Worm (Caenorhabditis elegans) whole organism, L4 larva: Measurements from ENCODE around the gene lir-1.
A peak's percentile ranks its signal among the peaks of the same experiment; 100 is the strongest.

ENCODE experiments used
- Y5F2A.4 ChIP-seq: fragments of 200-800 bp; sonication (Bioruptor generic); optimal IDR thresholded peaks from 2 replicates; lab custom pipeline; 2018; ENCODE audit warnings: mild to moderate bottlenecking, missing genetic modification characterization, missing compliant biosample characterization
- ZK337.2 ChIP-seq: fragments of 200-800 bp; sonication (Bioruptor generic); IDR thresholded peaks from 2 replicates; pipeline ENCODE4 v1.3.6; 2022; ENCODE audit warnings: missing genetic modification reagents, missing genetic modification characterization, missing compliant biosample characterization
- arid-1 ChIP-seq: fragments of 200-800 bp; sonication (Bioruptor generic); conservative IDR thresholded peaks from 2 replicates; pipeline ENCODE4 v1.3.6; 2022; ENCODE audit warnings: missing genetic modification reagents, missing genetic modification characterization, missing compliant biosample characterization
- ceh-20 ChIP-seq: fragments of 200-800 bp; sonication (Bioruptor generic); IDR thresholded peaks from 2 replicates; pipeline ENCODE4 v1.3.6; 2022; ENCODE audit warnings: missing genetic modification reagents, missing genetic modification characterization, missing compliant biosample characterization
- ceh-28 ChIP-seq: fragments of 150-350 bp; optimal IDR thresholded peaks from 2 replicates; lab custom pipeline; 2014; ENCODE audit warnings: missing biosample characterization, missing genetic modification reagents, missing genetic modification characterization
- ceh-32 ChIP-seq: sonication (generic microtip); optimal IDR thresholded peaks from 2 replicates; lab custom pipeline; 2016; ENCODE audit warnings: mild to moderate bottlenecking, missing genetic modification characterization, missing compliant biosample characterization; ENCODE audit not compliant: poor library complexity
- ceh-82 ChIP-seq: sonication (generic microtip); optimal IDR thresholded peaks from 2 replicates; lab custom pipeline; 2017; ENCODE audit warnings: missing biosample characterization, missing genetic modification characterization
- cey-2 ChIP-seq: sonication (generic microtip); optimal IDR thresholded peaks from 3 replicates; lab custom pipeline; 2017; ENCODE audit warnings: missing genetic modification characterization, mild to moderate bottlenecking, missing compliant biosample characterization, antibody characterized with exemption, borderline replicate concordance; ENCODE audit not compliant: insufficient read depth
- ctbp-1 ChIP-seq: fragments of 200-800 bp; sonication (Bioruptor generic); IDR thresholded peaks from 2 replicates; pipeline ENCODE4 v1.3.6; 2022; ENCODE audit warnings: missing genetic modification reagents, missing genetic modification characterization, missing compliant biosample characterization
- daf-16 ChIP-seq, 3 experiments: sonication (generic microtip); optimal IDR thresholded peaks; 2 replicates each; lab custom pipeline; 2016 to 2017; ENCODE audit warnings: missing genetic modification characterization in 3 of 3, missing genetic modification reagents in 3 of 3, mild to moderate bottlenecking in 2 of 3, missing compliant biosample characterization in 2 of 3, missing biosample characterization in 1 of 3, moderate library complexity in 1 of 3
- daf-8 ChIP-seq: fragments of 200-800 bp; sonication (Bioruptor generic); IDR thresholded peaks from 2 replicates; pipeline ENCODE4 v1.3.6; 2022; ENCODE audit warnings: missing genetic modification characterization, missing compliant biosample characterization
- dmd-6 ChIP-seq: fragments of 200-800 bp; sonication (Bioruptor generic); IDR thresholded peaks from 2 replicates; pipeline ENCODE4 v1.3.6; 2022; ENCODE audit warnings: missing genetic modification reagents, missing genetic modification characterization, missing compliant biosample characterization
- dmd-9 ChIP-seq: fragments of 200-800 bp; sonication (Bioruptor generic); IDR thresholded peaks from 2 replicates; pipeline ENCODE4 v1.3.6; 2022; ENCODE audit warnings: missing genetic modification reagents, missing genetic modification characterization, missing compliant biosample characterization
- dve-1 ChIP-seq: sonication (generic microtip); optimal IDR thresholded peaks from 2 replicates; lab custom pipeline; 2017; ENCODE audit warnings: antibody characterized with exemption, mild to moderate bottlenecking, missing genetic modification characterization, missing compliant biosample characterization; ENCODE audit not compliant: insufficient read depth
- hlh-11 ChIP-seq: fragments of 200-800 bp; sonication (Bioruptor generic); optimal IDR thresholded peaks from 2 replicates; lab custom pipeline; 2018; ENCODE audit warnings: mild to moderate bottlenecking, missing genetic modification characterization, missing compliant biosample characterization
- jun-1 ChIP-seq: fragments of 150-350 bp; optimal IDR thresholded peaks from 2 replicates; lab custom pipeline; 2014; ENCODE audit warnings: missing biosample characterization, missing genetic modification reagents, missing genetic modification characterization
- lin-1 ChIP-seq: fragments of 200-800 bp; sonication (Bioruptor generic); IDR thresholded peaks from 2 replicates; pipeline ENCODE4 v1.3.6; 2022; ENCODE audit warnings: missing genetic modification reagents, missing genetic modification characterization, missing compliant biosample characterization
- lin-13 ChIP-seq: fragments of 150-350 bp; optimal IDR thresholded peaks from 2 replicates; lab custom pipeline; 2014; ENCODE audit warnings: missing biosample characterization, missing genetic modification reagents, missing genetic modification characterization
- lin-38 ChIP-seq: fragments of 200-800 bp; sonication (Bioruptor generic); IDR thresholded peaks from 2 replicates; pipeline ENCODE4 v1.3.6; 2022; ENCODE audit warnings: missing genetic modification reagents, missing genetic modification characterization, missing compliant biosample characterization
- madf-5 ChIP-seq, 2 experiments: fragments of 200-800 bp; sonication (Bioruptor generic); IDR thresholded peaks; 2 replicates each; pipeline ENCODE4 v1.3.6; 2022; ENCODE audit warnings: missing compliant biosample characterization in 2 of 2, missing genetic modification characterization in 2 of 2
- mep-1 ChIP-seq: fragments of 150-350 bp; sonication (generic microtip); optimal IDR thresholded peaks from 3 replicates; lab custom pipeline; 2014; ENCODE audit warnings: missing biosample characterization, missing genetic modification characterization
- mxl-2 ChIP-seq: fragments of 200-800 bp; sonication (Bioruptor generic); conservative IDR thresholded peaks from 2 replicates; pipeline ENCODE4 v1.3.6; 2022; ENCODE audit warnings: missing genetic modification reagents, missing genetic modification characterization, missing compliant biosample characterization
- mxl-3 ChIP-seq: fragments of 200-800 bp; sonication (Bioruptor generic); optimal IDR thresholded peaks from 2 replicates; lab custom pipeline; 2018; ENCODE audit warnings: mild to moderate bottlenecking, missing genetic modification characterization, missing compliant biosample characterization
- nhr-237 ChIP-seq: sonication (generic microtip); optimal IDR thresholded peaks from 2 replicates; lab custom pipeline; 2017; ENCODE audit warnings: missing biosample characterization, missing genetic modification characterization
- nhr-28 ChIP-seq: fragments of 150-350 bp; optimal IDR thresholded peaks from 2 replicates; lab custom pipeline; 2014; ENCODE audit warnings: missing biosample characterization, missing genetic modification characterization
- nhr-41 ChIP-seq: fragments of 200-800 bp; sonication (Bioruptor generic); IDR thresholded peaks from 2 replicates; pipeline ENCODE4 v1.3.6; 2022; ENCODE audit warnings: missing genetic modification reagents, missing genetic modification characterization, missing compliant biosample characterization
- nhr-42 ChIP-seq: fragments of 200-800 bp; sonication (Bioruptor generic); IDR thresholded peaks from 2 replicates; pipeline ENCODE4 v1.3.6; 2022; ENCODE audit warnings: missing genetic modification characterization, missing compliant biosample characterization
- nhr-76 ChIP-seq: fragments of 150-350 bp; optimal IDR thresholded peaks from 2 replicates; lab custom pipeline; 2014; ENCODE audit warnings: missing biosample characterization, missing genetic modification characterization
- pha-4 ChIP-seq, 2 experiments: fragments of 150-350 bp in 1 of 2; fragments of 200-800 bp in 1 of 2; sonication (Bioruptor generic) in 1 of 2; IDR thresholded peaks in 1 of 2; optimal IDR thresholded peaks in 1 of 2; 2 replicates each; pipeline versions ENCODE4 v1.3.6 to Lab custom; 2014 to 2022; ENCODE audit warnings: missing genetic modification characterization in 2 of 2, missing genetic modification reagents in 2 of 2, missing biosample characterization in 1 of 2, missing compliant biosample characterization in 1 of 2
- php-3 ChIP-seq: fragments of 200-800 bp; sonication (Bioruptor generic); IDR thresholded peaks from 2 replicates; pipeline ENCODE4 v1.3.6; 2022; ENCODE audit warnings: missing genetic modification reagents, missing genetic modification characterization, missing compliant biosample characterization
- pqm-1 ChIP-seq: sonication (generic microtip); optimal IDR thresholded peaks from 2 replicates; lab custom pipeline; 2017; ENCODE audit warnings: missing biosample characterization, missing genetic modification characterization
- rbr-2 ChIP-seq: sonication (generic microtip); optimal IDR thresholded peaks from 2 replicates; lab custom pipeline; 2016; ENCODE audit warnings: missing genotype, missing genetic modification characterization, missing compliant biosample characterization
- snpc-1.2 ChIP-seq: fragments of 200-800 bp; sonication (Bioruptor generic); IDR thresholded peaks from 2 replicates; pipeline ENCODE4 v1.3.6; 2022; ENCODE audit warnings: missing genetic modification reagents, missing genetic modification characterization, missing compliant biosample characterization
- tag-97 ChIP-seq: fragments of 200-800 bp; sonication (Bioruptor generic); IDR thresholded peaks from 2 replicates; pipeline ENCODE4 v1.3.6; 2022; ENCODE audit warnings: missing genetic modification characterization, missing compliant biosample characterization
- tra-1 ChIP-seq: fragments of 200-800 bp; sonication (Bioruptor generic); IDR thresholded peaks from 2 replicates; pipeline ENCODE4 v1.3.6; 2022; ENCODE audit warnings: missing genetic modification reagents, missing genetic modification characterization, missing compliant biosample characterization
- unc-62 ChIP-seq, 3 experiments: fragments of 150-350 bp in 1 of 3; sonication (generic microtip); optimal IDR thresholded peaks in 2 of 3; peaks in 1 of 3; 1 replicate in 1 of 3; 2 replicates in 2 of 3; lab custom pipeline; 2014 to 2017; ENCODE audit warnings: missing biosample characterization in 3 of 3, missing genetic modification characterization in 3 of 3, missing genetic modification reagents in 3 of 3, missing genotype in 1 of 3
- zag-1 ChIP-seq: fragments of 150-350 bp; optimal IDR thresholded peaks from 2 replicates; lab custom pipeline; 2014; ENCODE audit warnings: missing biosample characterization, missing genetic modification characterization
- zfp-2 ChIP-seq: sonication (generic microtip); optimal IDR thresholded peaks from 2 replicates; lab custom pipeline; 2016; ENCODE audit warnings: mild to moderate bottlenecking, missing genetic modification characterization, missing compliant biosample characterization
- zfp-3 ChIP-seq: fragments of 200-800 bp; sonication (Bioruptor generic); conservative IDR thresholded peaks from 2 replicates; pipeline ENCODE4 v1.3.6; 2022; ENCODE audit warnings: missing genetic modification reagents, missing genetic modification characterization, missing compliant biosample characterization
- zip-11 ChIP-seq: fragments of 200-800 bp; sonication (Bioruptor generic); IDR thresholded peaks from 2 replicates; pipeline ENCODE4 v1.3.6; 2022; ENCODE audit warnings: missing genetic modification characterization, missing compliant biosample characterization
- ztf-11 ChIP-seq: fragments of 150-350 bp; optimal IDR thresholded peaks from 2 replicates; lab custom pipeline; 2014; ENCODE audit warnings: missing biosample characterization, missing genetic modification characterization

lir-1 gene

ce11 chrII:7682488-7682887 is 10.7 kb downstream of the lir-1 start:
- TF ChIP-seq unc-62 (GFP tag; optimal IDR thresholded peaks at IDR 0.05 in 1 of 2; lab: Kevin White, UChicago) (peak in 1 of 2 experiments; percentile 54), unc-62 (tag; optimal IDR thresholded peaks at IDR 0.05; lab: Kevin White, UChicago) (no peak), snpc-1.2 (peak; percentile 53; the same call in 1 of the 2 replicates), lin-38 (GFP tag; lab: Robert Waterston, UW) (no peak)

ce11 chrII:7684589-7684988 is 12.8 kb downstream of the lir-1 start, which contains the start of gene F18A1.1:
Gene F18A1.1, plus strand, starts transcription at chrII:7684889.
- no peak for TF ChIP-seq lin-1 (GFP tag; lab: Robert Waterston, UW)
- peak; percentile 19 for TF ChIP-seq nhr-237 (tag; lab: Kevin White, UChicago)

- no peak for TF ChIP-seq zag-1
- TF ChIP-seq madf-5 (GFP tag; IDR thresholded peaks at IDR 0.05; lab: Robert Waterston, UW) = no peak
- no peak for TF ChIP-seq unc-62 (GFP tag; optimal IDR thresholded peaks at IDR 0.05 in 1 of 2; lab: Kevin White, UChicago)
- TF ChIP-seq unc-62 (tag; optimal IDR thresholded peaks at IDR 0.05; lab: Kevin White, UChicago) = no peak
- TF ChIP-seq mep-1 (tag; lab: Kevin White, UChicago) = no peak
- no peak for TF ChIP-seq mxl-3 (GFP tag; lab: Kevin White, UChicago)
- no peak for TF ChIP-seq ceh-32 (tag; lab: Kevin White, UChicago)
- no peak for TF ChIP-seq lin-13 (GFP tag; lab: Kevin White, UChicago)
- TF ChIP-seq ZK337.2 (GFP tag; lab: Robert Waterston, UW) = no peak
- TF ChIP-seq cey-2 (tag; lab: Kevin White, UChicago) = no peak
- no peak for TF ChIP-seq jun-1 (tag; lab: Kevin White, UChicago)
- no peak for TF ChIP-seq pha-4 (GFP tag; IDR thresholded peaks at IDR 0.05; lab: Robert Waterston, UW)
- TF ChIP-seq pha-4 (tag; optimal IDR thresholded peaks at IDR 0.05; lab: Kevin White, UChicago) = no peak
Observed at ce11 chrII:7690384-7690783, 18.6 kb downstream of the lir-1 start, which contains the start of gene pid-1. Gene pid-1, minus strand, starts transcription at chrII:7690556.

- TF ChIP-seq ctbp-1 (GFP tag; lab: Robert Waterston, UW) = no peak
- TF ChIP-seq mxl-2 = no peak
- no peak for TF ChIP-seq dmd-9 (GFP tag; lab: Robert Waterston, UW)
- no peak for TF ChIP-seq zag-1
- TF ChIP-seq nhr-28 (tag; lab: Kevin White, UChicago) = peak; percentile 57
- no peak for TF ChIP-seq ZK337.2 (GFP tag; lab: Robert Waterston, UW)
- TF ChIP-seq zfp-2 = no peak
- no peak for TF ChIP-seq tag-97
- peak in 1 of 2 experiments; percentile 37 for TF ChIP-seq unc-62 (GFP tag; optimal IDR thresholded peaks at IDR 0.05 in 1 of 2; lab: Kevin White, UChicago)
- no peak for TF ChIP-seq unc-62 (tag; optimal IDR thresholded peaks at IDR 0.05; lab: Kevin White, UChicago)
- TF ChIP-seq nhr-237 (tag; lab: Kevin White, UChicago) = no peak
- no peak for TF ChIP-seq lin-38 (GFP tag; lab: Robert Waterston, UW)
- no peak for TF ChIP-seq nhr-41 (GFP tag; lab: Robert Waterston, UW)
- TF ChIP-seq dmd-6 (GFP tag; lab: Robert Waterston, UW) = peak; percentile 73
- peak; percentile 58; the same call in 1 of the 2 replicates for TF ChIP-seq tra-1 (GFP tag; lab: Robert Waterston, UW)
- no peak for TF ChIP-seq ceh-20 (GFP tag; lab: Robert Waterston, UW)
- TF ChIP-seq arid-1 (GFP tag; lab: Robert Waterston, UW) = no peak
- TF ChIP-seq zfp-3 (GFP tag; lab: Robert Waterston, UW) = no peak
- TF ChIP-seq zip-11 = no peak
- TF ChIP-seq hlh-11 (tag; lab: Kevin White, UChicago) = peak; percentile 41
- peak; percentile 47 for TF ChIP-seq dve-1 (tag; lab: Kevin White, UChicago)
- TF ChIP-seq lin-1 (GFP tag; lab: Robert Waterston, UW) = no peak
- no peak for TF ChIP-seq ceh-82 (tag; lab: Kevin White, UChicago)
- TF ChIP-seq ztf-11 = no peak
- no peak for TF ChIP-seq rbr-2 (tag; lab: Kevin White, UChicago)
- TF ChIP-seq ceh-28 (tag; lab: Kevin White, UChicago) = no peak
- TF ChIP-seq pqm-1 = peak; percentile 62
- no peak for TF ChIP-seq nhr-76 (tag; lab: Kevin White, UChicago)
- TF ChIP-seq nhr-42 = no peak
- TF ChIP-seq Y5F2A.4 (GFP tag; lab: Kevin White, UChicago) = no peak
- no peak for TF ChIP-seq daf-16 (GFP tag; optimal IDR thresholded peaks at IDR 0.05; lab: Kevin White, UChicago)
- peak; percentile 40 for TF ChIP-seq daf-16 (tag; optimal IDR thresholded peaks at IDR 0.05; lab: Kevin White, UChicago)
- no peak for TF ChIP-seq ceh-32 (tag; lab: Kevin White, UChicago)
- peak; percentile 50; the same call in 1 of the 2 replicates for TF ChIP-seq php-3
- TF ChIP-seq daf-8 (GFP tag; lab: Robert Waterston, UW) = no peak
- no peak for TF ChIP-seq lin-13 (GFP tag; lab: Kevin White, UChicago)
Observed at ce11 chrII:7693929-7694328, 22.1 kb downstream of the lir-1 start, which contains the start of gene nhx-2. Gene nhx-2, minus strand, starts transcription at chrII:7693957.
